Worm (Caenorhabditis elegans) whole organism, L4 larva: Measurements from ENCODE around the gene F26F2.4.

ENCODE experiments used
- dmd-6 ChIP-seq: fragments of 200-800 bp; sonication (Bioruptor generic); IDR thresholded peaks from 2 replicates; pipeline ENCODE4 v1.3.6; 2022; ENCODE audit warnings: missing genetic modification reagents, missing genetic modification characterization, missing compliant biosample characterization
- lin-13 ChIP-seq: fragments of 150-350 bp; optimal IDR thresholded peaks from 2 replicates; lab custom pipeline; 2014; ENCODE audit warnings: missing biosample characterization, missing genetic modification reagents, missing genetic modification characterization
- mdl-1 ChIP-seq, 2 experiments: fragments of 150-350 bp in 1 of 2; sonication (generic microtip) in 1 of 2; optimal IDR thresholded peaks; 2 replicates each; lab custom pipeline; 2014 to 2017; ENCODE audit warnings: missing biosample characterization in 2 of 2, missing genetic modification characterization in 2 of 2
- mep-1 ChIP-seq: fragments of 150-350 bp; sonication (generic microtip); optimal IDR thresholded peaks from 3 replicates; lab custom pipeline; 2014; ENCODE audit warnings: missing biosample characterization, missing genetic modification characterization
- nhr-102 ChIP-seq: sonication (generic microtip); optimal IDR thresholded peaks from 2 replicates; lab custom pipeline; 2016; ENCODE audit warnings: mild to moderate bottlenecking, missing genetic modification characterization, moderate library complexity, missing compliant biosample characterization
- spr-3 ChIP-seq: fragments of 200-800 bp; sonication (Bioruptor generic); optimal IDR thresholded peaks from 2 replicates; lab custom pipeline; 2018; ENCODE audit warnings: mild to moderate bottlenecking, missing genetic modification characterization, missing compliant biosample characterization

- TF ChIP-seq nhr-102 (tag; lab: Kevin White, UChicago) (no peak), mep-1 (tag; lab: Kevin White, UChicago) (no peak), spr-3 (GFP tag; lab: Kevin White, UChicago) (no peak), dmd-6 (no peak), mdl-1 (tag; optimal IDR thresholded peaks at IDR 0.05; lab: Kevin White, UChicago) (no peak), lin-13 (no peak)
Observed at ce11 chrV:20609494-20609893, 40.4 kb downstream of the F26F2.4 start, which contains the start of gene grd-2.
